Worm (Caenorhabditis elegans) whole organism, midembryonic: ENCODE results near the gene Y110A2AL.2.
A peak's percentile ranks its signal among the peaks of the same experiment; 100 is the strongest.

Experiments
- T22C8.4 ChIP-seq: fragments of 200-800 bp; sonication (Bioruptor generic); IDR thresholded peaks from 2 replicates; pipeline ENCODE4 v1.3.6; 2022; ENCODE audit warnings: missing genetic modification characterization, missing compliant biosample characterization
- cog-1 ChIP-seq: sonication (generic microtip); optimal IDR thresholded peaks from 2 replicates; lab custom pipeline; 2016; ENCODE audit warnings: missing genetic modification characterization, missing compliant biosample characterization
- flt-1 ChIP-seq: fragments of 200-800 bp; sonication (Bioruptor generic); IDR thresholded peaks from 2 replicates; pipeline ENCODE4 v1.3.6; 2022; ENCODE audit warnings: missing genetic modification characterization, missing compliant biosample characterization
- klf-2 ChIP-seq: fragments of 200-800 bp; sonication (Bioruptor generic); conservative IDR thresholded peaks from 2 replicates; pipeline ENCODE4 v1.3.6; 2022; ENCODE audit warnings: missing genetic modification reagents, missing genetic modification characterization, missing compliant biosample characterization
- med-1 ChIP-seq: sonication (generic microtip); optimal IDR thresholded peaks from 2 replicates; lab custom pipeline; 2017; ENCODE audit warnings: missing genetic modification characterization, mild to moderate bottlenecking, missing compliant biosample characterization, antibody characterized with exemption, missing genetic modification reagents; ENCODE audit not compliant: insufficient read depth
- ref-1 ChIP-seq: fragments of 200-800 bp; sonication (Bioruptor generic); conservative IDR thresholded peaks from 2 replicates; pipeline ENCODE4 v1.3.6; 2022; ENCODE audit warnings: missing genetic modification reagents, missing genetic modification characterization, missing compliant biosample characterization
- tab-1 ChIP-seq: fragments of 200-800 bp; sonication (Bioruptor generic); IDR thresholded peaks from 2 replicates; pipeline ENCODE4 v1.3.6; 2022; ENCODE audit warnings: missing genetic modification characterization, missing compliant biosample characterization
- ztf-23 ChIP-seq: fragments of 200-800 bp; sonication (Bioruptor generic); IDR thresholded peaks from 2 replicates; pipeline ENCODE4 v1.3.6; 2022; ENCODE audit warnings: missing genetic modification reagents, missing genetic modification characterization, missing compliant biosample characterization
- ztf-29 ChIP-seq: fragments of 200-800 bp; sonication (Bioruptor generic); IDR thresholded peaks from 2 replicates; pipeline ENCODE4 v1.3.6; 2022; ENCODE audit warnings: missing genetic modification reagents, missing genetic modification characterization, missing compliant biosample characterization

Gene Y110A2AL.2

DNA sequence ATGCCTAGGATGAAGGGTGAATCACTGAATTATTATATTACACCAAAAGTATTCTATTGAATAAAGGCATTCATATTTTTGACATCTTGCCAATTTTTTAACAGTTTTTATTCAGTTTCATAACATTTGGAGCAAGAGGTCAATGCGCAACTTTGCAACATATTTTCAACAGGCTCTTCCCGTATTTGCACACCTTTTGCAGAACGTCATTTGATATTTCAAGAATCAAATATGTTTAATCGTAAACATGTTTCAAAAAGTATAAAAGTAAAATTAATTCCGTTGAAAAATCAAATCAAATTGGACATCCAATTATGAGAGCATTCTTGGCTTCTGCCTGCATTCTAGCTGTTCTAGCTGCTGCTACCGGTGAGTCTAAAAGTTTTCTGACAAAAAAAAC lies at the start of gene Y110A2AL.2:
Gene Y110A2AL.2 (plus strand): TSS at position 301 of the 400 bp plus-strand sequence.
- no peak for TF ChIP-seq klf-2
- TF ChIP-seq ztf-23, result no peak
- TF ChIP-seq ref-1 (GFP tag; lab: Robert Waterston, UW), result no peak
- no peak for TF ChIP-seq med-1
- TF ChIP-seq T22C8.4 (GFP tag; lab: Robert Waterston, UW), result no peak
- no peak for TF ChIP-seq ztf-29
- no peak for TF ChIP-seq tab-1 (GFP tag; lab: Robert Waterston, UW)
- TF ChIP-seq cog-1 (tag; lab: Kevin White, UChicago), result no peak
- TF ChIP-seq flt-1, result no peak

ce11 chrII:2822435-2822920 lies 45.3 kb upstream of the Y110A2AL.2 start, which contains the start of the genes fut-4 and K12H6.10:
Gene fut-4, minus strand, starts transcription at chrII:2822535.
Gene K12H6.10, plus strand, starts transcription at chrII:2822870.
- no peak for TF ChIP-seq ztf-23
- no peak for TF ChIP-seq ref-1 (GFP tag; lab: Robert Waterston, UW)
- no peak for TF ChIP-seq tab-1 (GFP tag; lab: Robert Waterston, UW)
- no peak for TF ChIP-seq med-1
- no peak for TF ChIP-seq flt-1

- TF ChIP-seq klf-2 (no peak), tab-1 (GFP tag; lab: Robert Waterston, UW) (no peak), ref-1 (GFP tag; lab: Robert Waterston, UW) (no peak), ztf-29 (no peak), flt-1 (no peak)
These were observed 43.6 kb upstream of the Y110A2AL.2 start, which contains the start of the genes K12H6.4 and K12H6.9 for ce11 chrII:2824169-2824568. Gene K12H6.4, minus strand, starts transcription at chrII:2824269. Gene K12H6.9, plus strand, starts transcription at chrII:2824404.

- TF ChIP-seq med-1, result no peak
- no peak for TF ChIP-seq T22C8.4 (GFP tag; lab: Robert Waterston, UW)
- no peak for TF ChIP-seq tab-1 (GFP tag; lab: Robert Waterston, UW)
- no peak for TF ChIP-seq ref-1 (GFP tag; lab: Robert Waterston, UW)
- no peak for TF ChIP-seq ztf-29
- no peak for TF ChIP-seq cog-1 (tag; lab: Kevin White, UChicago)
- TF ChIP-seq ztf-23, result no peak
- no peak for TF ChIP-seq flt-1
- no peak for TF ChIP-seq klf-2
These were observed 41.7 kb upstream of the Y110A2AL.2 start, which contains the start of gene K12H6.5 for ce11 chrII:2826073-2826472. Gene K12H6.5, minus strand, starts transcription at chrII:2826173.

DNA sequence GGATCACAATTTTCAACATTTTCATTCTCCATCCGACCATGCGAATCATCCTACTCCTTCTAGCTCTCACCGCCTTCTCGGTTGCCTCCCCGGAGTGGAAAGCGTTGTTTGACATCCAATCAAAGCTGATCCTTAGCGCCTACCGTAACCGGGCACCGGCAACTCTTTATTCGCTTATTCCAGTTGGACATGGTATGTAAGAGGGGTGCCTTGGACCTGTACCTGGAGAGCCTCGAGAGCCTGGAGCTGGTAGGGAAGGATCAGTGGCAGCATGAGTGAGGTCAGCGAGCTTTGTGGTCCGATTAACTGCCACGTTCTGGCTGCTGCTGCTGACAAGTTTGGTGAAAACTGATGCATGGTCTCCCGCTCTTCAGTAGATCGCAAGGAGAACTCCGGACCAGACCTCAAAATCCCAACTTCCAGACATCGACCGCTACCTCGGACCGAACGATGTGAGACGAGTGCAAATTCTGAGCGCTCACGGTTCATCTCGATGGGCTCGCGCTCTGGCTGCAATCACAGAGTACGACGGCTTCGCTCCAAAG lies 39.9 kb upstream of the Y110A2AL.2 start, which contains the start of gene K12H6.8:
Gene K12H6.8 (plus strand): TSS at position 38 of the 545 bp plus-strand sequence.
- TF ChIP-seq ref-1 (GFP tag; lab: Robert Waterston, UW) (no peak), tab-1 (GFP tag; lab: Robert Waterston, UW) (no peak), flt-1 (no peak)

DNA sequence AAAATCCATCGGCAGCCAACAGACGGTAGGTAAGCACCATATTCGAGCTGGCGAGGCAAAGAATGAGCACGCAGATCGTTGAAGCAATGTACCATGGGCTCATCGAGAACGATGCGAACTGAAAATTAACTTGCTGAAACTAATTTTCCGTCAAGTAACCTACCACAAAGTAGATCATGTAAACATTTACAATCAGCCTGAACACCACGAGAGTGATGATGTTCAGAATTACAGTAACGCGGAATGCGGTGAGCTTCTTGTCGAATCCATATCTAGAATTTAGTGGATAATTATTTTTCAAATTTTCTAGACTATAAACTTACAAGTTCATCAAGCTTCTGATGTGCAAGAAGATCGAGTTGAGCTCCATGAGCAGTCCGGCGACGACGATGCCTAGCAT lies 38.3 kb upstream of the Y110A2AL.2 start:
- TF ChIP-seq ref-1 (GFP tag; lab: Robert Waterston, UW) (no peak), cog-1 (tag; lab: Kevin White, UChicago) (no peak), T22C8.4 (GFP tag; lab: Robert Waterston, UW) (no peak), flt-1 (no peak), ztf-23 (no peak), ztf-29 (no peak), med-1 (no peak), klf-2 (no peak), tab-1 (GFP tag; lab: Robert Waterston, UW) (no peak)

DNA sequence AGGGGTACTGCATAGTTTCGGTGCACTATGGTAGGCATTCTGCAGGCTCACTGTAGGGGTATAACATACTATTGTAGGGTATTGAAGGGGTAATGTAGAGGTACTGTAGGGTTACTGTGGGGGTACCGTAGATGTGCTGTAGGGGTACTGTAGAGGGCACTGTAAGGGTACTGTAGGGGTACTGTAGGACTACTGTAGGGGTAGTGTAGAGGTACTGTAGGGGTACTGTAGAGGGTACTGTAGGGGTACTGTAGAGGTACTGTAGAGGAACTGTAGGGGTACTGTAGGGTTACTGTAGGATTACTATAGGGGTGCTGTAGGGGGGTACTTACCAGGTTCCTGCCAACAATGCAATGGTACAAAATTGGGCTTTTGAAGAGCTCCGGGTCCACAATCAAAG lies 37.7 kb upstream of the Y110A2AL.2 start:
- TF ChIP-seq flt-1, result no peak
- no peak for TF ChIP-seq ztf-23
- TF ChIP-seq T22C8.4 (GFP tag; lab: Robert Waterston, UW), result no peak
- 0 out of 2 replicates have a peak, but pooled peaks have one; percentile 58 for TF ChIP-seq klf-2

DNA sequence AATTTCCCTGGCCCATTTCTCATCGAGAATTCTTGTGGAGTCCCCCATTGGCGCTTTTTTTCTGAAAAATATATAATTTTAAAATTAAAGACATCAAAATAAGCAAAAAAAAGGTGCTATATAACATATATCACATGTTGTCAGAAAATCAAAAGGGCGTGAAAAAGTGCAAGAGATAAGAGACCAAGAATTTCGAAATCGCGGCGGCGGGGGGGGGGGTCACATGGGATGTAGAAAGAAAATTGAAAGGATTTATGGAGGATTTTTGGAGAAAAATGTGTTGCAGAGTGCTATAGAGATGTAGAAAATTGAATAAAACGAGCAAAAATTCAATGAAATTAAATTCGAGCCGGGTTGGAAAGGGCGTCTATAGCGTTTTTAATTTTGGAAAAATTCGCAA lies 36.6 kb upstream of the Y110A2AL.2 start, which contains the start of gene K12H6.6:
Gene K12H6.6 (minus strand): TSS at position 61 of the 400 bp plus-strand sequence.
- no peak for TF ChIP-seq T22C8.4 (GFP tag; lab: Robert Waterston, UW)
- TF ChIP-seq ztf-29, result no peak
- TF ChIP-seq ztf-23, result no peak
- TF ChIP-seq tab-1 (GFP tag; lab: Robert Waterston, UW), result no peak
- no peak for TF ChIP-seq med-1
- no peak for TF ChIP-seq cog-1 (tag; lab: Kevin White, UChicago)
- TF ChIP-seq ref-1 (GFP tag; lab: Robert Waterston, UW), result no peak
- no peak for TF ChIP-seq klf-2
- TF ChIP-seq flt-1, result no peak

DNA sequence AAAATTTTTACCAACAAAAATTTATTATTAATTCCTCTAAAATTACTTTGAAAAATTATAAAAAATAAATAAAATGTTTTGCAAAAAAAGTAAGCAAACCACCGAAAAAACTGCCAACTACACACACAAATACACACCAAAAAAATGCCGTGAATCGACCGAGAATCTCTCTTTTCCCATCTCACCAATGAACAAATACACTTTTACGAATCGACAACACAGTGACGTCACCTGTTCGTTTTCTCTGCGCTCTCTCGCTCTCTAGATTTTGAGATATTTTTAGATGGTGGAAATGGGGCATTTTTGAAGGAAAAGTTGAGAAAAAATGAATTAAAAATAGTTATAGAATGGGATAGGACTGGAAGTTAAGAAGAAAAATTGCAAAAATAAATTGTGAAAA lies 35.7 kb upstream of the Y110A2AL.2 start:
- TF ChIP-seq cog-1 (tag; lab: Kevin White, UChicago) (no peak), klf-2 (no peak), med-1 (no peak), ztf-23 (no peak), ztf-29 (no peak), flt-1 (no peak), tab-1 (GFP tag; lab: Robert Waterston, UW) (no peak), T22C8.4 (GFP tag; lab: Robert Waterston, UW) (no peak), ref-1 (GFP tag; lab: Robert Waterston, UW) (no peak)

DNA sequence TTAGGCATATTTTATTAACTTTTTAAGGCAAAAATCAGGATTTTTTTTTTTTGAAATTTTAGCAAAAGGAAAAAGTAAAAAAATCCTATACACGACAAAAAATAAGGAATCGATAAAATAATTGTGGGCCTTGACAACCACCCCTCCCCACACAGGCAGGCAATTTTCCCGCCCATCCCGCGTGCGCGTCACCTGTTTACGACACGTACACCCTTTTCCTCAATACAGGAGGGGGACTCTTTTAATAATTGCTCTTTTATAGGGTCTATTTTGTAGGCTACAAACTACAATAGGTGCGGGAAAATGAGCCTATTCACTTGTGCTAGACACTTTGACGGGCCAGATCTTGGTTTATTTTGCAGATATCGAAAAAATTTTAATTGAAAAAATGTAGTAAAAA lies 35.3 kb upstream of the Y110A2AL.2 start:
- TF ChIP-seq T22C8.4 (GFP tag; lab: Robert Waterston, UW) (no peak), med-1 (no peak), ztf-29 (no peak), cog-1 (tag; lab: Kevin White, UChicago) (no peak), klf-2 (no peak), flt-1 (no peak), tab-1 (GFP tag; lab: Robert Waterston, UW) (no peak), ztf-23 (no peak), ref-1 (GFP tag; lab: Robert Waterston, UW) (no peak)

DNA sequence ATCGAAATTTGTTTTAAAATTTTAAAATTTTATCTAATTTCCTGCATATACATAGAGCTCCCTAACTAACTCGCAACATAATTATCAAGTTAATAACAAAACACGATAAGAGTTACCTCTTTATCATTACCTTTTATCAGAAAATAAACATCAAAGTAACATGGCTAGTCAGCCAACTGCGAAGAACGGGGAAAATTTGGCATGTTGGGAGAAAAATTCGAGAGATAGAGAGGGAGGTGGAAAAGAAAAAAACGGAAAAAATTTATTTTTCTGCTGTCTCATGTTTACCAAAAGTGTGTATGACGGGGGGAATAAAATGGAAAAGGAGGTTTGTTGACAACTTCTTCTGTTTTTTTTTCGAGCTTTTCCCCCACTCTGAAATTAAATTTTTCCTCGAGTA lies 33.7 kb upstream of the Y110A2AL.2 start:
- TF ChIP-seq klf-2 (no peak), tab-1 (GFP tag; lab: Robert Waterston, UW) (no peak), ztf-29 (no peak), T22C8.4 (GFP tag; lab: Robert Waterston, UW) (no peak), med-1 (no peak), cog-1 (tag; lab: Kevin White, UChicago) (no peak), ref-1 (GFP tag; lab: Robert Waterston, UW) (no peak), ztf-23 (no peak), flt-1 (no peak)
